Fruit fly (Drosophila melanogaster): ENCODE data around the gene CG31248.

Gene CG31248

dm6 chr3R:7091904-7092303 is 37.2 kb upstream of the CG31248 start (continued):
- TF ChIP-seq CG7745 (tag; optimal IDR thresholded peaks at IDR 0.05) (no peak), CG5245 (GFP tag; optimal IDR thresholded peaks at IDR 0.05) (no peak), nau (GFP tag; optimal IDR thresholded peaks at IDR 0.05) (no peak), unc-4 (GFP tag; IDR thresholded peaks at IDR 0.05; ENCODE audit: partially characterized antibody) (peak; percentile 69), CG3726 (GFP tag; IDR thresholded peaks at IDR 0.05) (no peak), bigmax (GFP tag; optimal IDR thresholded peaks at IDR 0.05) (peak; percentile 8), hth (optimal IDR thresholded peaks at IDR 0.05) (no peak), CG10366 (GFP tag; IDR thresholded peaks at IDR 0.05) (no peak), sna (GFP tag; IDR thresholded peaks at IDR 0.05; ENCODE audit: partially characterized antibody) (peak; percentile 44), nom (GFP tag; optimal IDR thresholded peaks at IDR 0.05) (no peak), Aef1 (GFP tag; IDR thresholded peaks at IDR 0.05) (no peak), yki (optimal IDR thresholded peaks at IDR 0.05) (no peak), NC2α (GFP tag; optimal IDR thresholded peaks at IDR 0.05) (no peak), CG7987 (GFP tag; optimal IDR thresholded peaks at IDR 0.05) (no peak), TFAM (GFP tag; optimal IDR thresholded peaks at IDR 0.05) (no peak), ab (GFP tag; optimal IDR thresholded peaks at IDR 0.05) (no peak), CG1792 (GFP tag; optimal IDR thresholded peaks at IDR 0.05) (no peak), ro (GFP tag; IDR thresholded peaks at IDR 0.05) (no peak), fd96Cb (tag; optimal IDR thresholded peaks at IDR 0.05) (no peak), CG8924 (tag; optimal IDR thresholded peaks at IDR 0.05) (peak; percentile 62), mam (GFP tag; optimal IDR thresholded peaks at IDR 0.05) (peak; percentile 47), en (GFP tag; optimal IDR thresholded peaks at IDR 0.05) (no peak), Max (GFP tag; optimal IDR thresholded peaks at IDR 0.05) (no peak), sd (tag; optimal IDR thresholded peaks at IDR 0.05) (no peak), CG3163 (GFP tag; optimal IDR thresholded peaks at IDR 0.05) (peak; percentile 38), H15 (GFP tag; IDR thresholded peaks at IDR 0.05) (no peak), CG17612 (GFP tag; IDR thresholded peaks at IDR 0.05) (no peak), CG4820 (GFP tag; optimal IDR thresholded peaks at IDR 0.05) (no peak), CG2678 (tag; optimal IDR thresholded peaks at IDR 0.05) (no peak), Sin3A (optimal IDR thresholded peaks at IDR 0.05) (no peak), da (GFP tag; optimal IDR thresholded peaks at IDR 0.05) (no peak), CG30403 (GFP tag; optimal IDR thresholded peaks at IDR 0.05) (peak; percentile 57), al (GFP tag; IDR thresholded peaks at IDR 0.05) (no peak), CG30020 (tag; optimal IDR thresholded peaks at IDR 0.05) (peak; percentile 57), pzg (GFP tag; optimal IDR thresholded peaks at IDR 0.05) (peak; percentile 50), dpn (GFP tag; optimal IDR thresholded peaks at IDR 0.05) (peak; percentile 3 to 36), CG11085 (GFP tag; IDR thresholded peaks at IDR 0.05) (no peak), slbo (GFP tag; IDR thresholded peaks at IDR 0.05) (peak; percentile 60), ac (GFP tag; optimal IDR thresholded peaks at IDR 0.05) (no peak)

dm6 chr3R:7093592-7093991 is 35.5 kb upstream of the CG31248 start:
- TF ChIP-seq sob (GFP tag; IDR thresholded peaks at IDR 0.05) (peak; percentile 63), Rfx (GFP tag; IDR thresholded peaks at IDR 0.05) (peak; percentile 43; the same call in 1 of the 2 replicates), CG2712 (tag; optimal IDR thresholded peaks at IDR 0.05) (peak; percentile 44), az2 (GFP tag; optimal IDR thresholded peaks at IDR 0.05) (peak; percentile 19), D (optimal IDR thresholded peaks at IDR 0.05) (no peak), D (GFP tag; optimal IDR thresholded peaks at IDR 0.05) (no peak), pzg (GFP tag; optimal IDR thresholded peaks at IDR 0.05) (peak; percentile 32), Scr (GFP tag; IDR thresholded peaks at IDR 0.05; ENCODE audit: partially characterized antibody) (peak; percentile 45), unc-4 (GFP tag; IDR thresholded peaks at IDR 0.05; ENCODE audit: partially characterized antibody) (0 out of 2 replicates have a peak, but pooled peaks have one; percentile 14), amos (GFP tag; IDR thresholded peaks at IDR 0.05; ENCODE audit: partially characterized antibody) (peak; percentile 37; the same call in 1 of the 2 replicates), NFAT (GFP tag; IDR thresholded peaks at IDR 0.05) (peak; percentile 37; the same call in 1 of the 2 replicates), CG14860 (GFP tag; IDR thresholded peaks at IDR 0.05; ENCODE audit: partially characterized antibody) (peak; percentile 10; the same call in 1 of the 3 replicates), CG3065 (GFP tag; optimal IDR thresholded peaks at IDR 0.05) (no peak), CG9215 (GFP tag; IDR thresholded peaks at IDR 0.05) (peak; percentile 16; the same call in 1 of the 2 replicates), CG14014 (GFP tag; IDR thresholded peaks at IDR 0.05) (peak; percentile 26; the same call in 1 of the 2 replicates), CG14710 (tag; optimal IDR thresholded peaks at IDR 0.05) (peak; percentile 30), H15 (GFP tag; IDR thresholded peaks at IDR 0.05) (peak; percentile 50; the same call in 1 of the 3 replicates), nmo (GFP tag; optimal IDR thresholded peaks at IDR 0.05) (peak; percentile 32), dpn (GFP tag; optimal IDR thresholded peaks at IDR 0.05) (peak in 1 of 2 experiments; percentile 10)

Measured in whole organism, embryonic.